Worm (Caenorhabditis elegans) whole organism, L3 larva: ENCODE measurements around the gene sgt-1.
A peak's percentile ranks its signal among the peaks of the same experiment; 100 is the strongest.
"Not testable (repeated sequence)": the region's sequence is repeated elsewhere in the genome, so short reads cannot be mapped to it uniquely, and the experiment has no call there.

ENCODE experiments used
- ZK546.5 ChIP-seq: sonication (generic microtip); optimal IDR thresholded peaks from 2 replicates; lab custom pipeline; 2017; ENCODE audit warnings: missing biosample characterization, missing genetic modification characterization
- ama-1 ChIP-seq: fragments of 150-350 bp; optimal IDR thresholded peaks from 2 replicates; lab custom pipeline; 2018
- ceh-16 ChIP-seq: sonication (generic microtip); optimal IDR thresholded peaks from 2 replicates; lab custom pipeline; 2017; ENCODE audit warnings: missing biosample characterization, missing genetic modification characterization
- ceh-28 ChIP-seq: fragments of 150-350 bp; optimal IDR thresholded peaks from 2 replicates; lab custom pipeline; 2014; ENCODE audit warnings: missing biosample characterization, missing genetic modification reagents, missing genetic modification characterization
- ceh-82 ChIP-seq: fragments of 150-350 bp; optimal IDR thresholded peaks from 2 replicates; lab custom pipeline; 2014; ENCODE audit warnings: missing biosample characterization, missing genetic modification characterization
- ceh-9 ChIP-seq: sonication (generic microtip); optimal IDR thresholded peaks from 2 replicates; lab custom pipeline; 2018; ENCODE audit warnings: missing biosample characterization, missing genetic modification characterization
- egl-5 ChIP-seq: fragments of 150-350 bp; optimal IDR thresholded peaks from 2 replicates; lab custom pipeline; 2017; ENCODE audit warnings: missing biosample characterization, missing genetic modification reagents, missing genetic modification characterization, inconsistent platforms
- elt-1 ChIP-seq: fragments of 150-350 bp; optimal IDR thresholded peaks from 2 replicates; lab custom pipeline; 2014; ENCODE audit warnings: missing biosample characterization, missing genetic modification characterization
- elt-2 ChIP-seq: sonication (generic microtip); optimal IDR thresholded peaks from 2 replicates; lab custom pipeline; 2016; ENCODE audit warnings: missing genetic modification reagents, mild to moderate bottlenecking, missing genetic modification characterization, missing compliant biosample characterization
- elt-3 ChIP-seq, 3 experiments: fragments of 150-350 bp in 1 of 3; sonication (generic microtip) in 2 of 3; optimal IDR thresholded peaks; 2 replicates in 2 of 3; 4 replicates in 1 of 3; lab custom pipeline; 2014 to 2017; ENCODE audit warnings: missing biosample characterization in 3 of 3, missing genetic modification characterization in 3 of 3
- eor-1 ChIP-seq, 2 experiments: fragments of 150-350 bp; optimal IDR thresholded peaks; 2 replicates each; lab custom pipeline; 2014 to 2018; ENCODE audit warnings: missing biosample characterization in 2 of 2, missing genetic modification characterization in 2 of 2
- fkh-10 ChIP-seq: sonication (generic microtip); optimal IDR thresholded peaks from 2 replicates; lab custom pipeline; 2017; ENCODE audit warnings: missing biosample characterization, missing genetic modification reagents, missing genetic modification characterization
- fos-1 ChIP-seq: fragments of 150-350 bp; optimal IDR thresholded peaks from 2 replicates; lab custom pipeline; 2014; ENCODE audit warnings: missing biosample characterization, missing genetic modification characterization
- hmg-11 ChIP-seq: sonication (generic microtip); optimal IDR thresholded peaks from 2 replicates; lab custom pipeline; 2016; ENCODE audit warnings: missing genetic modification characterization, missing compliant biosample characterization
- jun-1 ChIP-seq: fragments of 150-350 bp; optimal IDR thresholded peaks from 2 replicates; lab custom pipeline; 2014; ENCODE audit warnings: missing biosample characterization, missing genetic modification reagents, missing genetic modification characterization
- lin-39 ChIP-seq: fragments of 150-350 bp; optimal IDR thresholded peaks from 2 replicates; lab custom pipeline; 2018; ENCODE audit warnings: missing biosample characterization, missing genetic modification reagents, missing genetic modification characterization
- lsy-12 ChIP-seq: sonication (generic microtip); optimal IDR thresholded peaks from 2 replicates; lab custom pipeline; 2016; ENCODE audit warnings: mild to moderate bottlenecking, missing genetic modification characterization, missing compliant biosample characterization
- mdl-1 ChIP-seq: fragments of 150-350 bp; optimal IDR thresholded peaks from 2 replicates; lab custom pipeline; 2014; ENCODE audit warnings: missing biosample characterization, missing genetic modification characterization
- mml-1 ChIP-seq: fragments of 150-350 bp; sonication (generic microtip); optimal IDR thresholded peaks from 3 replicates; lab custom pipeline; 2014; ENCODE audit warnings: missing biosample characterization, missing genetic modification characterization
- nfya-1 ChIP-seq: sonication (generic microtip); optimal IDR thresholded peaks from 2 replicates; lab custom pipeline; 2017; ENCODE audit warnings: missing genetic modification characterization, mild to moderate bottlenecking, missing compliant biosample characterization, antibody characterized with exemption, moderate library complexity; ENCODE audit not compliant: insufficient read depth
- nhr-23 ChIP-seq: fragments of 150-350 bp; optimal IDR thresholded peaks from 2 replicates; lab custom pipeline; 2014; ENCODE audit warnings: missing biosample characterization, missing genetic modification reagents, missing genetic modification characterization
- nhr-237 ChIP-seq: fragments of 150-350 bp; optimal IDR thresholded peaks from 2 replicates; lab custom pipeline; 2014; ENCODE audit warnings: missing biosample characterization, missing genetic modification characterization
- nhr-25 ChIP-seq: sonication (generic microtip); optimal IDR thresholded peaks from 2 replicates; lab custom pipeline; 2017; ENCODE audit warnings: missing biosample characterization, missing genetic modification characterization
- nhr-28 ChIP-seq: fragments of 150-350 bp; optimal IDR thresholded peaks from 2 replicates; lab custom pipeline; 2014; ENCODE audit warnings: missing biosample characterization, missing genetic modification characterization
- nhr-43 ChIP-seq: sonication (generic microtip); optimal IDR thresholded peaks from 2 replicates; lab custom pipeline; 2016; ENCODE audit warnings: mild to moderate bottlenecking, missing genetic modification characterization, missing compliant biosample characterization; ENCODE audit not compliant: poor library complexity, severe bottlenecking
- nhr-67 ChIP-seq: fragments of 150-350 bp; optimal IDR thresholded peaks from 2 replicates; lab custom pipeline; 2014; ENCODE audit warnings: missing biosample characterization, missing genetic modification characterization
- nhr-76 ChIP-seq: fragments of 150-350 bp; sonication (generic microtip); optimal IDR thresholded peaks from 5 replicates; lab custom pipeline; 2014; ENCODE audit warnings: missing biosample characterization, missing genetic modification characterization
- nhr-77 ChIP-seq: fragments of 150-350 bp; optimal IDR thresholded peaks from 2 replicates; lab custom pipeline; 2014; ENCODE audit warnings: missing biosample characterization, missing genetic modification characterization
- pha-4 ChIP-seq: fragments of 150-350 bp; optimal IDR thresholded peaks from 2 replicates; lab custom pipeline; 2014; ENCODE audit warnings: missing biosample characterization, missing genetic modification reagents, missing genetic modification characterization
- pqm-1 ChIP-seq: fragments of 150-350 bp; optimal IDR thresholded peaks from 2 replicates; lab custom pipeline; 2017; ENCODE audit warnings: missing biosample characterization, missing genetic modification characterization, inconsistent platforms
- sea-2 ChIP-seq: fragments of 150-350 bp; sonication (generic microtip); optimal IDR thresholded peaks from 4 replicates; lab custom pipeline; 2014; ENCODE audit warnings: missing biosample characterization, missing genetic modification reagents, missing genetic modification characterization
- skn-1 ChIP-seq: fragments of 150-350 bp; optimal IDR thresholded peaks from 2 replicates; lab custom pipeline; 2014; ENCODE audit warnings: missing biosample characterization, missing genetic modification characterization
- tbx-2 ChIP-seq: sonication (generic microtip); optimal IDR thresholded peaks from 2 replicates; lab custom pipeline; 2016; ENCODE audit warnings: mild to moderate bottlenecking, missing genetic modification characterization, missing compliant biosample characterization
- zag-1 ChIP-seq: fragments of 150-350 bp; optimal IDR thresholded peaks from 2 replicates; lab custom pipeline; 2014; ENCODE audit warnings: missing biosample characterization, missing genetic modification characterization
- ztf-11 ChIP-seq: fragments of 150-350 bp; optimal IDR thresholded peaks from 2 replicates; lab custom pipeline; 2014; ENCODE audit warnings: missing biosample characterization, missing genetic modification characterization
- ztf-4 ChIP-seq: fragments of 150-350 bp; optimal IDR thresholded peaks from 2 replicates; lab custom pipeline; 2014; ENCODE audit warnings: missing biosample characterization, missing genetic modification characterization

sgt-1 gene

DNA sequence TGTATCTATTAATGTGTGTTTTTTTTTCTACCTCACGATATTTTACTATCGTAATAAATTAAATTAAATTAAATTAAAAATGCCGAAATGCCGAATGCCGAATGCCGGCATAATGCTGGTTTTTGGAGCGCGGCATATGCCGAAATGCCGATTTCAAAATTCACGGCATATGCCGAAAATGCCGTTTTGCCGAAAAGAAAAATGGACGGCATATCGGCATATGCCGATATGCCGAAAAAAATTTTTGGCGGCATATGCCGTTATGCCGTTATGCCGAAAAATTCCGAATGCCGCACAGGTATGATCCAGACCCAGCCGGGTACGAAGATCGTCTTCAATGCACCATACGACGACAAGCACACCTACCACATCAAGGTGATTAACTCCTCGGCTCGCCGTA is 5.1 kb downstream of the sgt-1 start, which contains the start of gene msp-32:
Gene msp-32 (plus strand): TSS at position 301 of the 400 bp plus-strand sequence.
- not testable (repeated sequence) for TF ChIP-seq elt-3 (tag; optimal IDR thresholded peaks at IDR 0.05; lab: Kevin White, UChicago); eor-1 (tag; optimal IDR thresholded peaks at IDR 0.05; lab: Kevin White, UChicago); nhr-28

DNA sequence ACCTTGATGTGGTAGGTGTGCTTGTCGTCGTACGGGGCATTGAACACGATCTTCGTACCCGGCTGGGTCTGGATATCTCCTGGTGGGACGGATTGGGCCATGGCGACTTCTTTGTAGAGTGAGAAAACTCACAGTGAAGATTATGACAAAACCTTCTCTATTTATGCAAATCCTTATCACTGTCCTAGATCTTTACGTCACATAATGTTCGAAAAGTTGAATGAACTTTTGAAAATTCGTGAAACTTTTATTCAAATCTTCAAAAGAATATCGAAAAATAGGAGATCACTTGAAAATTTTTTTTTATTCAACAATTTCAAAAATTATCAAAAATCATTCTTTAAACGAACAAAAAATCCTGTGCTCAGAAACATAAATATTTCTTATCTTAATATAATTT is 11.0 kb downstream of the sgt-1 start, which contains the start of gene msp-33:
Gene msp-33 (minus strand): TSS at position 101 of the 400 bp plus-strand sequence.
- TF ChIP-seq zag-1 (no peak), ztf-4 (tag; lab: Kevin White, UChicago) (no peak), egl-5 (tag; lab: Kevin White, UChicago) (no peak), ztf-11 (tag; lab: Kevin White, UChicago) (no peak), ama-1 (lab: Kevin White, UChicago) (no peak), hmg-11 (tag; lab: Kevin White, UChicago) (no peak), ceh-82 (tag; lab: Kevin White, UChicago) (no peak), ceh-9 (tag; lab: Kevin White, UChicago) (no peak), nhr-237 (no peak), nhr-25 (tag; lab: Kevin White, UChicago) (no peak), nhr-76 (tag; lab: Kevin White, UChicago) (no peak), sea-2 (GFP tag; lab: Kevin White, UChicago) (no peak)
- TF ChIP-seq, all 47 proteins: peak for 0

DNA sequence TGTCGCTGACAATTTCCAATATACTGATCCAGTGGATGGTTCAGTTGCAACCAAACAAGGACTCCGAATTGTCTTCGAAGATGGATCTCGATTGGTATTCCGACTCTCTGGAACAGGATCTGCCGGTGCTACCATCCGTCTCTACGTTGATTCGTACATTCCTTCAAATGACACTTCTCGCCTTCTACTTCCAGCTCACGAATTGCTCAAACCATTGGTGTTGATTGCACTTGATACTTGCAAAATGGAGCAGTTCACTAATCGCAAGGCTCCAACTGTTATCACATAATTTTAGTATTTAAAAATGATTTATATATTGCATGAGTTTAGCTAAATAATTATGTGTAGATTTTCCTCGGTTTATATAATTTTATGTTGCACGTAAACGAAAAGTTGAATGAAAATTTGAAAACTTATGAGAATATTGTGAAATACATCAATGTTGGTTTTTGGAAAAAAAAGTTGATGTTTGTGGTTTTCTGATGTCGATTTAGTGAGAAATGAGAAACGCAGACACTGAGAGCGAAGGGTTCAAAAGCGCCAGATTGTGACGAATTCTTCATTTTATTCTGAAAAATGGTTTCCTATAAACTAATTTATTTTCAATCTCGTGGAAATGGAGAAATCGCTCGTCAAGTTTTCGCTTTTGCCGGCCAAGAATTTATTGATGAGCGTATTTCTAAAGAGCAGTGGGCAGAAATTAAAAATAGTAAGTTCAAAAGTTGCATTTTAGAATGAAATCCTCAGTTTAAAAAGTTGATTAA is 12.4 kb downstream of the sgt-1 start, which contains the start of gene gst-9:
Gene gst-9 (plus strand): TSS at position 574 of the 764 bp plus-strand sequence.
- no peak for TF ChIP-seq ceh-28
- no peak for TF ChIP-seq hmg-11 (tag; lab: Kevin White, UChicago)
- no peak for TF ChIP-seq sea-2 (GFP tag; lab: Kevin White, UChicago)
- no peak for TF ChIP-seq nhr-67 (tag; lab: Kevin White, UChicago)
- peak; percentile 50 for TF ChIP-seq nhr-25 (tag; lab: Kevin White, UChicago)
- no peak for TF ChIP-seq skn-1 (tag; lab: Kevin White, UChicago)
- no peak for TF ChIP-seq fos-1
- no peak for TF ChIP-seq nhr-76 (tag; lab: Kevin White, UChicago)
- peak; percentile 79 for TF ChIP-seq nhr-43
- TF ChIP-seq jun-1 (tag; lab: Kevin White, UChicago), result no peak
- no peak for TF ChIP-seq nhr-77 (tag; lab: Kevin White, UChicago)
- TF ChIP-seq pqm-1 (tag; lab: Kevin White, UChicago), result no peak
- TF ChIP-seq zag-1, result no peak
- no peak for TF ChIP-seq ceh-82 (tag; lab: Kevin White, UChicago)
- TF ChIP-seq ceh-16 (tag; lab: Kevin White, UChicago), result no peak
- peak; percentile 67 for TF ChIP-seq elt-2 (tag; lab: Kevin White, UChicago)
- TF ChIP-seq elt-1 (tag; lab: Kevin White, UChicago), result no peak
- TF ChIP-seq pha-4 (tag; lab: Kevin White, UChicago), result peak; percentile 39
- TF ChIP-seq nhr-23 (tag; lab: Kevin White, UChicago), result no peak
- TF ChIP-seq nhr-28, result no peak
- no peak for TF ChIP-seq ztf-4 (tag; lab: Kevin White, UChicago)
- peak; percentile 25 for TF ChIP-seq tbx-2
- TF ChIP-seq fkh-10 (GFP tag; lab: Kevin White, UChicago), result no peak
- no peak for TF ChIP-seq lin-39 (tag; lab: Kevin White, UChicago)
- TF ChIP-seq nfya-1 (tag; lab: Kevin White, UChicago), result peak; percentile 34
- peak; percentile 89 for TF ChIP-seq ama-1 (lab: Kevin White, UChicago)

DNA sequence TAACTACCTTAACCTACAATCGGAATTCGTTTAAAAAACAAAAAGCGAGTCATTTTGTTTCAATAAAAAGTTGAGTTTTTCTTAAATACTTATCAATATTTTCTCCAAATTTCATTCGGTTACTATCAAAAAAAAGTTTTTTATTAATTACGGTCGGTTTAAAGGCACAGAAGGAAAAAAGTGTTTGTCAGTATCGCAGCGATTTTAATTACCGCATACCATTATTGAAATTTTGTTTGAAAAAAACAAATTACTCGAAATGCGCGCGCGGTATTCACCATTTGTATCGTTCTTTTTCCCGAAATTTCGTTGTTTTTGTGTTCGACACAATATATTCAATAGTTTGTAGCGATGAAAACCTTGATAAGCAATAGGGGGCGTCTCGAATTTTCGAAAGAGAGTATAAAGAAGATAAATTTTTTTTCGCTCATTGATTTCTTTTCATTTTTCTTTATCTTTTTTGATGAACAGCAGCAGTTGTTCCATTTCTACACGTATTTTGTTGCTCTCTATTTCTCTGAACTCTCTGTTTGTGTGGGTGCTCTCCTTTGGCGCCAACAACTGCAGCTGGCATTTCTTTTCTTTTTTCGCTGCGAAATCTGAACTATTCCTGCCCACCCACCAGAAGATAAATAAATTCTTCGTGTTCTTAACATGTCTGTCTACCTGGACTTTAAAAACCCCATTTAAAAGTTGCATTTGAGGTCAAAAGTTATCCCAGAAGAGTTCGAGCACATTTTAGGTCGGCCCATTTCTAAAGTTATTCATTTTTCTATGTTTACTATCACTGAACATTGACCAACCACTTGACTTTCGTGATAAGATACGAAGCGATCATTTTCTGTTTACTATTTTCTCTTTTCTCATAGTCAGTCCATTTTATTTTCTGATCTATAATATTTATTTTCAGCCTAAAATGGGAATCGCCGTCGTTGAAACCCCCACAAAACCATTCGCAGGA is 14.8 kb downstream of the sgt-1 start, which contains the start of gene pgm-1:
Gene pgm-1 (plus strand): TSS at position 911 of the 961 bp plus-strand sequence.
- TF ChIP-seq ztf-4 (tag; lab: Kevin White, UChicago), result no peak
- TF ChIP-seq pha-4 (tag; lab: Kevin White, UChicago), result peak; percentile 80
- no peak for TF ChIP-seq elt-3 (tag; optimal IDR thresholded peaks at IDR 0.05; lab: Kevin White, UChicago)
- no peak for TF ChIP-seq sea-2 (GFP tag; lab: Kevin White, UChicago)
- peak; percentile 16 for TF ChIP-seq ama-1 (lab: Kevin White, UChicago)
- TF ChIP-seq lin-39 (tag; lab: Kevin White, UChicago), result peak; percentile 2
- peak; percentile 36 for TF ChIP-seq ceh-28
- peak; percentile 36 for TF ChIP-seq nfya-1 (tag; lab: Kevin White, UChicago)
- no peak for TF ChIP-seq pqm-1 (tag; lab: Kevin White, UChicago)
- no peak for TF ChIP-seq nhr-67 (tag; lab: Kevin White, UChicago)
- no peak for TF ChIP-seq mml-1 (tag; lab: Kevin White, UChicago)
- no peak for TF ChIP-seq jun-1 (tag; lab: Kevin White, UChicago)
- no peak for TF ChIP-seq ceh-9 (tag; lab: Kevin White, UChicago)
- TF ChIP-seq elt-2 (tag; lab: Kevin White, UChicago), result peak; percentile 84
- no peak for TF ChIP-seq ceh-82 (tag; lab: Kevin White, UChicago)
- no peak for TF ChIP-seq nhr-25 (tag; lab: Kevin White, UChicago)
- TF ChIP-seq ZK546.5 (tag; lab: Kevin White, UChicago), result no peak
- TF ChIP-seq lsy-12 (tag; lab: Kevin White, UChicago), result no peak
- no peak for TF ChIP-seq skn-1 (tag; lab: Kevin White, UChicago)
- no peak for TF ChIP-seq mdl-1 (tag; lab: Kevin White, UChicago)
